Worm (Caenorhabditis elegans): ENCODE data around the gene Y71H2AM.20.

DNA sequence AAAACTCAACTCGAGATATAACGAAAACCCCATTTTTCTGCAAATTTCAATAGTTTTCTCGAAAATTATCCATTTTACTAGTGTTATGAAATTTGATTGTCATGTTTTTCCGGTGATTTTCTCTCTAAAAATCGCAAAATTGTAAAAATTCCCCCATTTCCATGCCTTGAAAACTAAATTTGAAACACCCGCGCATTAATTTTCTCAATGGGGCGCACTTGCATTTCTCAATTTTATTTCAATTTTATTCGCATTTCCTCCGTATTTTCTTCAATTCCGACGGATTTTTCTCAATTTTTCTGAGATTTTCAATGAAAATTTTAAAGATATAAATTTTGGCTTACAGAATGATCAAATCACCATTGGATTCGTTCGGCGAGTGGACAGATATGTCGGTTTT is 19.3 kb upstream of the Y71H2AM.20 start, which contains the start of gene Y71H2AM.3:
- TF ChIP-seq ztf-11 (tag; optimal IDR thresholded peaks at IDR 0.05) (no peak), fos-1 (tag; optimal IDR thresholded peaks at IDR 0.05) (peak; percentile 38), fkh-4 (tag; optimal IDR thresholded peaks at IDR 0.05; ENCODE audit: borderline replicate concordance) (no peak)

All from whole organism, L1 larva.